Fruit fly (Drosophila melanogaster): ENCODE data around the gene CG33695.

DNA sequence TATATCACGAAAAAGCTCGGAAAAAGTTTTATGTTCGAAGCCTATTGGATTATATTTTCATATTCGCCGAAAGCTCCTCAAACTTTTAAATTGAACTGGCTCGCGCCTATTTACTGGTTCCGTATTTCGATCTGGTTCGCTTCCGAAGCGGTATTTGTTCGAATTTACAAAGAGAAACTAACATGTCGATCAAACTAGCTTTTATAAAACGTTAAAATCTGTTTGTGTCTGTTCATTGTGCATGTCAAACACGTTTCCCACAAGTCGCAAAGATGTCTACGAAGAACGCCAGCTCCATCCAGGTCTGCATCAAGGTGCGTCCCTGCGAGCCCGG is 8.2 kb upstream of the CG33695 start, which contains the start of gene cana:
- no peak for TF ChIP-seq pad (GFP tag; optimal IDR thresholded peaks at IDR 0.05)
- TF ChIP-seq Hr96 (GFP tag; optimal IDR thresholded peaks at IDR 0.05) = no peak
- no peak for TF ChIP-seq CG5204 (GFP tag; optimal IDR thresholded peaks at IDR 0.05)
